Worm (Caenorhabditis elegans) whole organism, late embryonic: Measurements from ENCODE around the gene unc-18.

Source experiments
- ceh-9 ChIP-seq: sonication (generic microtip); optimal IDR thresholded peaks from 2 replicates; lab custom pipeline; 2016; ENCODE audit warnings: mild to moderate bottlenecking, missing genetic modification characterization, inconsistent platforms, missing compliant biosample characterization
- hlh-6 ChIP-seq: sonication (generic microtip); optimal IDR thresholded peaks from 2 replicates; lab custom pipeline; 2016; ENCODE audit warnings: missing genotype, missing genetic modification characterization, missing compliant biosample characterization
- pha-4 ChIP-seq: fragments of 150-350 bp; optimal IDR thresholded peaks from 2 replicates; lab custom pipeline; 2018; ENCODE audit warnings: missing biosample characterization, missing genetic modification reagents, missing genetic modification characterization
- pqm-1 ChIP-seq: sonication (generic microtip); optimal IDR thresholded peaks from 2 replicates; lab custom pipeline; 2016; ENCODE audit warnings: missing genetic modification characterization, missing compliant biosample characterization
- unc-42 ChIP-seq: sonication (generic microtip); optimal IDR thresholded peaks from 2 replicates; lab custom pipeline; 2016; ENCODE audit warnings: missing genotype, missing genetic modification characterization, missing compliant biosample characterization
- unc-86 ChIP-seq: sonication (generic microtip); optimal IDR thresholded peaks from 2 replicates; lab custom pipeline; 2016; ENCODE audit warnings: missing genetic modification characterization, missing compliant biosample characterization

DNA sequence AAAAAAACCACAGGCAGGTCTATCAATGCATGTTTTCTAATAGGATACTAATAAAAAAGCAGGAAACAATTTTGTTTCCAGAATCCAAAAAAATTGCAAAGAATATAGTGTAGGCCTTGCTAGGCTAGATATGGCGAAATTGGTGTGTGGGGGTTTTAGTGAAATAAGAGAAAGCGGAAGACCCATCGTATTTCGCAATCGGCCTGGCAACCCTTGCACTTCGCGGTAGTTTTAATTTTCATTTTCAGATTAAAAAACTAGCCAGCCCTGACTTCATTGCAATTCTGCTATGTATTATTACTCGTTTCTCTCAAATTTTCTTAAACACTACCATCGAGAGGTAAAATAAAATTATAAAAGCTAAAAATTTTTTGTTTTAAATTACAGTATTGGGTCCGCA is 7.8 kb upstream of the unc-18 start:
- TF ChIP-seq unc-86 (tag; lab: Kevin White, UChicago): no peak
- no peak for TF ChIP-seq pha-4 (tag; lab: Kevin White, UChicago)
- no peak for TF ChIP-seq pqm-1
- TF ChIP-seq unc-42: no peak
- TF ChIP-seq ceh-9 (tag; lab: Kevin White, UChicago): no peak
- TF ChIP-seq hlh-6: no peak
